Worm (Caenorhabditis elegans): ENCODE measurements around the gene C31B8.16.

DNA sequence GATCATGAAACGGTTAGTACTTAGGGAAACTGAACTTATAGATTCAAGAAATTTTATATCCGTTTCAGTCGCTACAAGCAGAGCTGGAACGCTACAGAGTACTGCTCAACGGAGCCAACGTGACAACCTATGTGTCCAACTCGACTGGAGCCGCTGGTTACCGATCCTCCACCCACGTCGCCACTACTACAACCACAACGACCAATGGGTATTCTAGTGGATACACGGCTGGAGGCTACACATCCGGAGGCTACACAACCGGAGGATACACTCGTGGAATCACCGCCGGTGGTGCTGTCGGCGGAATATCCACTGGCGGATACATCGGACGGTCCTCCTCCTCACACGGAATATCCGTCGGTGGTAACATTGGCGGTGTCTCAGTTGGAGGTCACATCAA, 46.8 kb upstream of the C31B8.16 start:
- TF ChIP-seq nhr-237 (tag; optimal IDR thresholded peaks at IDR 0.05) (no peak), hlh-1 (tag; optimal IDR thresholded peaks at IDR 0.05) (no peak), blmp-1 (tag; optimal IDR thresholded peaks at IDR 0.05) (no peak), nhr-28 (tag; optimal IDR thresholded peaks at IDR 0.05) (no peak), unc-62 (GFP tag; optimal IDR thresholded peaks at IDR 0.05) (no peak), ztf-11 (tag; optimal IDR thresholded peaks at IDR 0.05) (no peak), tbx-8 (GFP tag; optimal IDR thresholded peaks at IDR 0.05) (no peak), unc-39 (tag; optimal IDR thresholded peaks at IDR 0.05) (no peak), lsy-2 (tag; optimal IDR thresholded peaks at IDR 0.05) (no peak)

All from whole organism, mixed stage, embryonic.